Fruit fly (Drosophila melanogaster): Measurements from ENCODE around the gene CG32683.

dm6 chrX:10474213-10474540 is 19.5 kb upstream of the CG32683 start:
- TF ChIP-seq cnc (optimal IDR thresholded peaks at IDR 0.05), result no peak
- no peak for TF ChIP-seq CG33017 (tag; optimal IDR thresholded peaks at IDR 0.05)
- TF ChIP-seq tj (GFP tag; optimal IDR thresholded peaks at IDR 0.05), result peak; percentile 67

All from whole organism, adult.